Worm (Caenorhabditis elegans) whole organism, dauer: ENCODE data around the gene F56F11.4.
"Not testable (repeated sequence)": the region's sequence is repeated elsewhere in the genome, so short reads cannot be mapped to it uniquely, and the experiment has no call there.

Source experiments
- unc-62 ChIP-seq: sonication (generic microtip); optimal IDR thresholded peaks from 2 replicates; lab custom pipeline; 2017; ENCODE audit warnings: missing biosample characterization, missing genetic modification reagents, missing genetic modification characterization

The F56F11.4 gene

DNA sequence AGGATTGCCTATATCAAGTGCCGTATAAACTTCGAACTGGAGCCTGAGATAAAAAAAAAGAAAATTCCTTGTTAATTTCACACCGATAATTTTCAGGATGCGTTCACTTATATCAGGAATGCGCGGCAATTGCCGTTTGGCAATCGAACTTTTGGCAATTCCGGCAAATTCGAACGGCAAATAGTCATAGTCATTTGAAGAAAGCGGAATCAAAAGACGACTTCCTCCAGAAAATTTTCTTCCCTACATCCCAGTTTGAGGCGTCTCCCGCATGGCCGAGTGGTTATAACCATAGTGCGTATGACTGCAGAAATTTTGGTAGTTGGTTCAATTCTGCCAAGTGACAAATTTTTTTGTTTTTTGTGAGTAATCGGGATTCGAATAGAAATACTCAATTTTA lies at the start of gene F56F11.4:
Gene F56F11.4 (plus strand): TSS at position 301 of the 400 bp plus-strand sequence.
- TF ChIP-seq unc-62 (GFP tag; lab: Kevin White, UChicago), result no peak

DNA sequence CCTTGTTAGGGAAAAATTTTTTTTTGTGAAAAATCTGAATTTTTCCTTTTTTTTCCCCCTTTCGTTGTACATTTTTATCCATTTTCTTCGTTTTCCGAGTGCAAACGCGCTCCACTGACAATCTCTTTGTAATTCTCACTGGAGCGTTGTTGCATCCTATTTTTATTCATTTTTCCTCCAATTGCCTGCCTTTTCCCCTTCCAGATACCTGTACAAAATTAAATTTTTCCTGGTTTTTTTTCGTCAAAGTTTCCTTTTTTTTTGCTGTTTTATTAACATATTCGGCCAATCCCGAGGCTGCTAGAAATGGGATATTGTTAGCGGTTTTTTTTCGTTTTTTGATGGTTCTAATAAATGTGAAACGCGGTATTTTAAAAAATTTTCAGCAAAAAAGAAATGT lies 44.6 kb upstream of the F56F11.4 start:
- no peak for TF ChIP-seq unc-62 (GFP tag; lab: Kevin White, UChicago)

DNA sequence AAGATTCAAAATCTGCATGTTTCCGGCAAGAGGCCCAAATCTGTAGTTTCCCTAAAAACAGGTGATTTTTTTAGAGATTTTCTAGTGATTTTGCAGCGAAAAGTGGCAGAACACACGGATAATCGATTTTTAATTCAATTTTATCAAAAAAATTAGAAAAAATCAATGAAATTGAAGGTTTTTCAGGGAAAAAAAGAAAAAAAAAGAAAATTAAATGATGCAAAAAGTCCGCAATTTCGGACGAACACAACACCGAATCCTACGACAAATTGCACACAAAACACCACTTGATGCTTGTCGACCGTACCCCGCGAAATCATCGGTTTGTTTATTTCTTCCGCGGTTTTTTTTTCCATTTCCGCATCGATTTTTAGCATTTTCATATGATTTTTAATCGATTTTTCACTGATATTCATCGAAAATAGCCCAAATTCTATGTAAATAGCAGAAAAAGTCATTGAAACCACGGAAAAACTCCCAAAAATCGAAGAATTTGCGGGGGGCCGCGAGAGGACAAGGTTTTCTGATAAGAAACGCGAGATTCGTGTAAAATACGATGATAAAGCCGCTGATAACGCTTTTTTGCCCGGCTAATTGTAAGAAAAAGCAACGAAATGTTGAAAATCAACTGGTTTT lies 41.0 kb upstream of the F56F11.4 start, which contains the start of gene tufm-1:
Gene tufm-1 (minus strand): TSS at position 51 of the 636 bp plus-strand sequence.
- TF ChIP-seq unc-62 (GFP tag; lab: Kevin White, UChicago), result no peak

DNA sequence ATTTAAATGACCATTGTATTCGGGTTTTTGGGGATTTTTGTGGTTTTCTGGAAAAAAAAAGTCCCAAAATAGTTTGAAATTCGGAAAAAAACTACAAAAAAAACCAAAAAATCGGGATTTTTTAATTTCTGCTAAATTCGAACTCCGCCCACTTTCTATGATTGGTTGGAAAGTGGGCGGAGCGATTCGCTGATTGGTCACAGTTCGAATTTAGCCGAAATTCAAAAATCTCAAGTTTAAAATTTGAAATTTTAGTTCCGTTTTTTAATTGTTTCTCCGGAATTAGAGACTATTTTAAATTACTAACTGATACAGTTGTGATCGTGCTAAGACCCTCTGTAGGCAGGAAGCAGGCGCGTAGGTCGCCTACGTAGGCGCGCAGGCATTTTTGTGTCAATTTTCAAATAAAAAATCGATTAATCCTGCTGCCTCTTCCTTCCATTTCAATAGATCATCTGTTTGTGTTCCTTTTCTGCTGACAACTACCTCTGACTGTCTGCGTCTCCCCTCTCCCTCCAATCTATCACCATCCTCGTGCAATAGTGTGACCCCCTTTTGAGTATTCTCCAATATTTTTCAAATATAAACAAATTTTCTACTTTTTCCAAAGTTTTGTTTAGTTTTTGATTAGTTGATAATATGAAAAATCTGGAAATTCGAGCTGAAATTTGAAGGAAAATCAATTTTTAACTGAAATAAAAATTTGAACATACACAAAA lies 39.7 kb upstream of the F56F11.4 start:
- no peak for TF ChIP-seq unc-62 (GFP tag; lab: Kevin White, UChicago)

DNA sequence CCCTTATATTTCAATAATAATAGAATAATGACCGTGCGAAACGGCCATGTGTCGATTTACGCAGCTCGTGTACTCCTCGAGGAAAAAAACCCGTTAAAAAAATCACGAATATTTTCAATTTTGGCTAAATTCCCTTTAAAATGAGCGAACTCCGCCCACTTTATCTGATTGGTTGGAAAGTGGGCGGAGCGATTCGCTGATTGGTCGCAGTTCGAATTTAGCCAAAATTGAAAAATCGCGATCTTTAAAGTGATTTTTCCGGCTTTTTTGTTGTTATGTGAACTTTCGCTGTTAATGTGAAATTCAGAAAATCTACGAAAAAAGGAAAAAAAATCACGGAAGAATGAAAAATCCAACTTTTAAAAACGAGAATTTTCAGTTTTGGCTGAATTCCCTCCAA lies 38.2 kb upstream of the F56F11.4 start:
- TF ChIP-seq unc-62 (GFP tag; lab: Kevin White, UChicago), result no peak

DNA sequence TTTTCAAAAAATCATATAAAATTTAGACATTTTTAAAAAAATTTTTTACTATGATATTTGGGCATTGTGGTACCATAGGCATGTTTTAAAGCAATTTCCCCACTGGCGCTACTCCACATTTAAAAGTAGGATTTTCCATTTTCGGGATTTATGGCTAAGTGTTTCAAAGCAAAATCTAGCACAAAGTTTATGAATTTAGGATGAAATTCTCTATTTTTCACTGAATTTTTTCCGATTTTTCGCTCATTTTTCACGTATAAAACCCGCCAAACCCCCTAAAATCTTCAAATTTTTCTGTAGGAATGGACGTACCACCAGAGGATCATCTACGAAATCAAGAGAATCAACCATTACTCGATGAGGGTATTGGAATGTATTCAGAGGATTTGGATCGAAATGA lies 37.0 kb upstream of the F56F11.4 start, which contains the start of gene pipp-4P:
Gene pipp-4P (plus strand): TSS at position 301 of the 400 bp plus-strand sequence.
- TF ChIP-seq unc-62 (GFP tag; lab: Kevin White, UChicago), result no peak

DNA sequence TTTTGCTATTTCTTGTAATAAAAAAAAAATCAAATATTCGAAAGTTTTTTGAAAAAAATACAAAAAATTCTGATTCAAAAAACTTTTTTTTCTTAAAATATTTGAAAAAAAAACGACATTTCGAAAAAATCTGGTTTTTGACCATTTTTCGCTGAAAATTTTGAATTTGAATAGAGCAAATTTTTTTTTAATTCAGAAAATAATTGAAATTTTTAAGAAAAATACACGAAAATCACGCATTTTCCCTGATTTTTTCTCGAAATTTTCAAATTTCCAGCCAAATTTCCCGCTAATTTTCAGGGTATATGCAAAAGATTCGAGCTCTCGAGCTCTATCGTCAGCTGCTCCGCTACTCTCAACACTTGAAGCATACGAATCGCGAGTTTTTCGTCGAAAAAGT lies 29.3 kb upstream of the F56F11.4 start, which contains the start of gene Y71H2AM.1:
Gene Y71H2AM.1 (plus strand): TSS at position 301 of the 400 bp plus-strand sequence.
- TF ChIP-seq unc-62 (GFP tag; lab: Kevin White, UChicago), result no peak

DNA sequence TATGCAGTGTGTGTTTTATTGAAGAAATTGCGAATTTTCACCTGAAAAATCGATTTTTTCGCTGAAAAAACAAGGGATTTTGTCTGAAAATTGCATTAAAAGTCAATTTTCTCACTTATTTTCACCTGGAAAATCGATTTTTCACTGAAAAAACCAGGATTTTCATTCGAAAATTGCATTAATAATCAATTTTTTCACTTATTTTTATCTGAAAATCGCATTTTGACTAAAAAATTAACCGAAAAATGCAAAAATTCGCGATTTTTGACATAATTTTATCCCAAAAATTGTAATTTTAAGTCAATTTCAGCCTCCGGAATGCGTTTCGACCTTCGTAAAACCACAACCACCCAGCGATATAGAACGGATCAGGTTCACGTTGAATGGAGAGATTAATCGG lies 23.5 kb upstream of the F56F11.4 start, which contains the start of gene Y71H2AM.29:
Gene Y71H2AM.29 (plus strand): TSS at position 301 of the 400 bp plus-strand sequence.
- no peak for TF ChIP-seq unc-62 (GFP tag; lab: Kevin White, UChicago)

DNA sequence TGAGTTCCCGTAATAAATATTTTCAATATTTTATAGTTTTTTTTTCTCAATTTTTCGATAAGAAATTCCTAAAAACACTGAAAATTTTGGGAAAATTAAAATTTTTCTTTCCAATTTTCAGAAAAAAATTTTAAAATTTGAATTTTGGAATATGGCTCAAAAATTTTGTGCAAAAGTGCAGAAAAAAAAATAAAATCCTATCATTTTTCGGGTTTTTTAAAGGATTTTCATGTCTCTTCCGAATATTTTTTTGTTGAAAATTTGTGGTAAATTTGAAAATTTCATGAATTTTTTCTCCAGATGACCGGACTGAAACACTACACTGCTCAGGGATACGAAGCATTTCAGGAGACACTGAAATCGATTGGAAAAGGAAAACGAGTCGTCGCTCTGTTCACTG lies 21.7 kb upstream of the F56F11.4 start, which contains the start of gene txdc-17:
Gene txdc-17 (plus strand): TSS at position 301 of the 400 bp plus-strand sequence.
- TF ChIP-seq unc-62 (GFP tag; lab: Kevin White, UChicago), result no peak

DNA sequence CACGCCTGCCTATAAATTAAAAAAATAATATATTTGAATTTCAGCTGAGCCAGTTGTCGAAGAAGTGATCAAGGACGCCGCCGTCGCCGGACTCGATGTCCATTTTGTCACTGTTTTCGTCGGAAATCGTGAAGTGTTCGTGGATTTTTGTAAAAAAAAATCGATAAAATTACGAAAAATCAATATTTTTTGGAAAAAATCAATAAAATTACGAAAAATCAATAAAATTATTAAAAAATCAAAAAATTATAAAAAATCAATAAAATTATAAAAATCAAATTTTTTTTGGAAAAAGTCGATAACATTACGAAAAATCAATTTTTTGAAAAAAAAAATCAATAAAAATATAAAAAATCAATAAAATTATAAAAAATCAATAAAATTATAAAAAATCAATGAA lies 21.0 kb upstream of the F56F11.4 start:
- TF ChIP-seq unc-62 (GFP tag; lab: Kevin White, UChicago), result no peak

DNA sequence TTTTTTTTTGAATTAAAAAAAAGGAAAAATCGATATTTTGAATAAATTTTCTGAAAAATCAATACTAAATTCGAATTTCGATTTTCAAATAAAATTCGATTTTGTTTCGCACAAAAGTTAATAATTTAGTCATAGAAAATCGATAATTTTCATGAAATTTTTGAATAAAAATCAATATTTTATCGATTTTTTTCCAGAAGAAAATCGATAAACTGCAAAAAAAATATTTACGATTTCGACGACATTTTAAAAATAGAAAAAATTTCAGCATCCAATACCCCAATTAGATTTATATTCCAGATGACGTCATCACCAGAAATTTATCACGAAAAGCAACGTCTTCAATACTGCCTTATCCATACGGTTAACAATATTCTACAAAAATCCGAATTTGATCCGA lies 19.7 kb upstream of the F56F11.4 start, which contains the start of gene josd-1:
Gene josd-1 (plus strand): TSS at position 301 of the 400 bp plus-strand sequence.
- no peak for TF ChIP-seq unc-62 (GFP tag; lab: Kevin White, UChicago)

DNA sequence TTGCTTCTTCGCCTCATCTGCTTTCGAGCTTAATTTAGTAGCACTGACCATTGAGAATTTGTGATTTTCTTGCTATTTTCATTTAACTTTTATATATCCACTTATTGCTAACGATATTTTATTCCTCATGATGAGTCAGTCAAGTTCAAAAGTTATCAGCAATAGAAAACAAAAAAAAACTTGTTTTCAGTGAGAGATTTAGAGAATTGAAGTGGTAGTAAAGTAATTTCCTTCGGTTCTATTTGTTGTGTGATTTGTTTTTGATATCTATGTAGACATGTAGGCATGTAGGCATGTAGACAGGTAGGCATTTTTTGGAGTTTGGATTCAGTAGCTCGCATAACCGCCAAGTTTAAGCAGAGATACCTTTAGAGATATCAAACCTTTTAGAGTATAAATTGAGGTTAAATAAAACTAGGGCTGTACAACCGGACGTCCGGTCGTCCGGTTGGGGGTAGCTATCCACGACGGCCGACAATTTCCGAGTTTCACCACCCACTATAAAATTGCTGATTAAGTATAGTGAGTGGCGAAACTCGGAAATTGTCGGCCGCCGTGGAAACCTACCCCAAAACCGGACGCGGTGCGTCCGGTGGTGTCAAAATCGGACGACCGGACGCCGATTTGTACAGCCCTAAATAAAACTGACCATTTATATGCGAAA lies 15.0 kb upstream of the F56F11.4 start, which contains the start of gene Y71H2AR.2:
Gene Y71H2AR.2 (minus strand): TSS at position 51 of the 664 bp plus-strand sequence.
- no peak for TF ChIP-seq unc-62 (GFP tag; lab: Kevin White, UChicago)

DNA sequence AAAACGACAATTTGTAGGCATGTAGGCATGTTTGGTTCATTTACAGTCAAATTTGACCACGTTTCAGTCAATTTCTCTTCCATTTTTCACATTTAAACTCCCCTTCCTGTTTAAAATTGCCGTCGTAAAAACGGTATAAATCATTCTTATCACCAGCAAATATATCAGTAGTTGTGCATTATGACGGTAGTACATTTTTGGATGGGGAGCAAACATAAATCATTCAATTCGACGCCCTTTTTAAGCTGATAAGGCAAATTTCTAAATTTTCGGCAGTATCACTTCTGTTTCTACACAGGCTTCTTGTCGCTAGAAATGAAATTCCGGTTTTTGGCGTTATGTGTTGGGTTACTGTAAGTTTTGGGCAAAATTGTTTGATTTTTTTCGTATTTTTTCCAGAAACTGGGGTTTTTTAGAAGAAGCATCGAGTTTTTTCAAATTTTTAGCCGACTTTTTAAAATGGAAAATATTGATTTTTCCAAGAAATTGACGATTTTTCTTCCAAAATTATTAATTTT lies 14.1 kb upstream of the F56F11.4 start, which contains the start of gene H34I24.2:
Gene H34I24.2 (plus strand): TSS at position 189 of the 518 bp plus-strand sequence.
- TF ChIP-seq unc-62 (GFP tag; lab: Kevin White, UChicago), result no peak

DNA sequence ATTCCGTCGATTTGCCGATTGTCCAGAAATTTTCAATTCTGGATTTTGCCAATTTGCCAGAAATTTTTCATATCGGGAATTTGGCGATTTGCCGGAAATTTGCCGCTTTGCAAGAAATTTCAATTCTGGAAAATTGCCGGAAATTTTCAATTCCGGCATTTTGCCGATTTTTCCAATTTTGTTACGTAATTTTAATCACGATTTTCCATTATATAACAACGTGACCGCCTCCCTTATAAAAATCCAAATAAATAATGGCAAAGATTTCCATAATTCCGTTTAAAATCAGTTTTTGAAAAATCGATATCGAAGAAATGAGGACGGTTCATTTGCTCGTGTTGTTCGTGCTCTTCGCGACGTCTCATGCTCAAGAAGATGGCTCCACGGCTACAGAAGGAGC lies 9.3 kb upstream of the F56F11.4 start, which contains the start of gene H34I24.1:
Gene H34I24.1 (plus strand): TSS at position 301 of the 400 bp plus-strand sequence.
- not testable (repeated sequence) for TF ChIP-seq unc-62 (GFP tag; lab: Kevin White, UChicago)

DNA sequence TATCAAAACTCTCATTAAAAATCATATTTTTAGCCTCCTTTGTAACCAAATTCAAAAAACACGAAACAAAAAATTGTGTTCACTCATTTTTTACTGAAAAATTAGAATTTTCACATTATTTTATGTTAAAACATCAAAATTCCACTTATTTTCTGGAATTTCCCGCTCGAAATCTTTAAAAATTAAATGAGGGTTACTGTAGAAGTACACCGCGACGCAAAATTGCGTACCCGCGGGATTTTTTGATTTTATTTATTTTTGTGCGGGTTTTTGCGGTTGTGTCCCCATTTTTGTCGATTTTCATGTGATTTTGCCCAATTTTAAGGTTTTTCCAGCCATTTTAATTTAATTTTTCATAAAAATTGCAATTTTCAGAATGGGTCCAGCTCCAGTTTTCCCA lies 2.3 kb downstream of the F56F11.4 start:
- no peak for TF ChIP-seq unc-62 (GFP tag; lab: Kevin White, UChicago)
